Worm (Caenorhabditis elegans): ENCODE data around the gene nhr-158.

nhr-158 gene

DNA sequence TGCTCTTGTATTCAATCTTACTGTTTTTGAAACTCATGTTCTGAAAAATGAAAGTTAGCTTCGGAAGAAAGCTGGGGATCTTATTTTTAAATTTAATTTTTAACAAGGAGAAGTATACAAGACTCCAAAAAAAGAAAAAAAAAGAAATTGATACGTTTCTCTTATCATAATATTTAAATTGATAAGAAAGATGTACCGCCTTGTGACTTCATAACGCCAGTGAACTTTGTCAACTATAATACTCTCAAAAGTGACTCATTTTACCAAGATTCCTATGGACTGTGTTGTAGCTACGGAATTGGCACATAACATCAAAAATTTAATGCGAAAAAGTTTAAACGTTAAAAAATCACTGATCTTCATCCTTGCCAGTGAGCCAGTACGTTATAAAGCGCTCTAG lies 22.2 kb downstream of the nhr-158 start:
- no peak for TF ChIP-seq Y22D7AL.16 (tag; optimal IDR thresholded peaks at IDR 0.05)
- TF ChIP-seq hlh-13 (GFP tag; optimal IDR thresholded peaks at IDR 0.05): no peak
- TF ChIP-seq hlh-8 (tag; optimal IDR thresholded peaks at IDR 0.05): no peak
- TF ChIP-seq mec-3 (tag; optimal IDR thresholded peaks at IDR 0.05; ENCODE audit: borderline replicate concordance): no peak
- TF ChIP-seq ceh-45 (GFP tag; IDR thresholded peaks at IDR 0.05): no peak
- no peak for TF ChIP-seq T23F11.4 (GFP tag; optimal IDR thresholded peaks at IDR 0.05)
- no peak for TF ChIP-seq pax-1 (tag; optimal IDR thresholded peaks at IDR 0.05)

DNA sequence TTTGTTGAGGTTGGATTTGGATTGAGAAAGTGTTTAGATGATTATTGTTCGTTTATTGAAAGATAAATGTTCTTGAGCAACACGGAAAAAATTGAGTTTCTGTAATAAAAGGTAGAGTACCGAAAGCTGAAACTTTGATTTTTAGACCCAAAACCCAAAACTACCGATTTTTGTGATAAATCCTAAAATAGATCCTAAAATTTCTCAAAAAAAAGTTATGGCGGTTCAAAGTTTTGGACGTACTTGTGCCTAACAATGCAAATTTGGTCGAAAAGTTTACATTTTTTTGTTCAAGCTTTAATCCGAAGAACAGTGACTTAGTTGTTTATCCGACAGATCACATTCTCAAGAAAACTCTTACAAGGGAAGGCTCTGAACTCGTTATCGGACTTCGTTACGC lies 26.7 kb downstream of the nhr-158 start, which contains the start of gene nhr-185:
TSS of gene nhr-185 (minus strand) at position 101 of the 400 bp plus-strand sequence.
- no peak for TF ChIP-seq ceh-6 (GFP tag; optimal IDR thresholded peaks at IDR 0.05)
- no peak for TF ChIP-seq rnt-1 (tag; optimal IDR thresholded peaks at IDR 0.05)
- no peak for TF ChIP-seq eyg-1 (tag; optimal IDR thresholded peaks at IDR 0.05)
- no peak for TF ChIP-seq K02D7.2 (tag; optimal IDR thresholded peaks at IDR 0.05)
- no peak for TF ChIP-seq zip-5 (tag; optimal IDR thresholded peaks at IDR 0.05)
- TF ChIP-seq ceh-18 (tag; optimal IDR thresholded peaks at IDR 0.05): no peak
- TF ChIP-seq mec-3 (tag; optimal IDR thresholded peaks at IDR 0.05; ENCODE audit: borderline replicate concordance): no peak
- no peak for TF ChIP-seq ceh-9 (tag; optimal IDR thresholded peaks at IDR 0.05)
- TF ChIP-seq C38D4.7 (GFP tag; optimal IDR thresholded peaks at IDR 0.05): no peak
- no peak for TF ChIP-seq dmd-4 (tag; optimal IDR thresholded peaks at IDR 0.05; ENCODE audit: borderline replicate concordance)
- TF ChIP-seq hlh-13 (GFP tag; optimal IDR thresholded peaks at IDR 0.05): no peak
- TF ChIP-seq pha-4 (tag; optimal IDR thresholded peaks at IDR 0.05): no peak
- TF ChIP-seq ets-4 (tag; optimal IDR thresholded peaks at IDR 0.05): no peak
- TF ChIP-seq ama-1 (optimal IDR thresholded peaks at IDR 0.05): no peak
- TF ChIP-seq nhr-11 (tag; optimal IDR thresholded peaks at IDR 0.05): no peak
- TF ChIP-seq gmeb-2 (tag; optimal IDR thresholded peaks at IDR 0.05): no peak
- no peak for TF ChIP-seq hlh-6 (tag; optimal IDR thresholded peaks at IDR 0.05)
- no peak for TF ChIP-seq sox-4 (tag; optimal IDR thresholded peaks at IDR 0.05)

DNA sequence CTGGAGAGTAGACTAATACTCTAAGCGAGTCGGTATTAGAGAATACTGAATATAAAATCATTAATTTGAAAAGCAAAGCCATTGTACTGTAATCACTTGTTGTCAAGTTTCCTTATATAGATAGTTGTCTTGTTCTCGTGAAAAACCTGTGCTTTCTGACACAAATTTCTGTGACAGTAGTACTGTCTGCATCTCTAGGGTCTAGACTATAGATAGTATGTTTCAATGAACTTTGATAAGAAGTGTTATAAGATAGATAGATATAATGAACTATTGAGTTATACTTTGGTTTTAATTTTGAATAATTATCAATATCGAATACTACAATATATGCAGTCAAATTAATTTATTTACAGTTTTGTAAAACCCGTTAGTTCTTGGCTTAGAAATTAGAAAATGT lies 30.0 kb downstream of the nhr-158 start, which contains the start of gene ugt-32:
TSS of gene ugt-32 (minus strand) at position 82 of the 400 bp plus-strand sequence.
- TF ChIP-seq pat-9 (tag; optimal IDR thresholded peaks at IDR 0.05): no peak
- TF ChIP-seq hlh-15 (tag; optimal IDR thresholded peaks at IDR 0.05): no peak
- TF ChIP-seq dmd-4 (tag; optimal IDR thresholded peaks at IDR 0.05; ENCODE audit: borderline replicate concordance): no peak
- no peak for TF ChIP-seq nhr-232 (tag; optimal IDR thresholded peaks at IDR 0.05)
- TF ChIP-seq ceh-6 (GFP tag; optimal IDR thresholded peaks at IDR 0.05): no peak
- TF ChIP-seq ceh-30 (tag; optimal IDR thresholded peaks at IDR 0.05): no peak
- TF ChIP-seq ceh-14 (tag; optimal IDR thresholded peaks at IDR 0.05): no peak
- TF ChIP-seq madf-2 (tag; optimal IDR thresholded peaks at IDR 0.05): no peak
- no peak for TF ChIP-seq pqm-1 (tag; optimal IDR thresholded peaks at IDR 0.05)

DNA sequence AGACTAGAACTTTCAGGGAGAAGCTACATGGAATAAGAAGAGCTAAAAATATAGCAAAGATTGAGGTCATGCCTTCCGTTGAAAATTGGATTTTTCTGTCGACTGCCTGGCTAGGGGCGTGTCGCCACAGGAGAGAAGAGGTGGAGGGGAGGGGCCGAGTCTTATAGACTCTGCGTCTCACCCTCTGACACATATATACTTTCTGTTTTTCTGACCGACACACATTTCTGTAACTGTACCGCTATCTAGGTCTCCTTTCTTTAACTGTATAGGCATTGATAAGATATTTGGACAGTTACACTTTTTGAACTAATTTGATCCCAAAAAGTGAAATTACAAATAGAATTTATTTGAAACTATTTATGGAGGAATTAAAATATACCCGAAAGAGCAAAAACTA lies 32.5 kb downstream of the nhr-158 start:
- TF ChIP-seq unc-55 (GFP tag; optimal IDR thresholded peaks at IDR 0.05) (no peak), fkh-6 (tag; optimal IDR thresholded peaks at IDR 0.05) (no peak), Y22D7AL.16 (tag; optimal IDR thresholded peaks at IDR 0.05) (no peak), ceh-30 (tag; optimal IDR thresholded peaks at IDR 0.05) (no peak), pha-2 (tag; optimal IDR thresholded peaks at IDR 0.05) (no peak), sox-4 (tag; optimal IDR thresholded peaks at IDR 0.05) (no peak), lin-11 (tag; optimal IDR thresholded peaks at IDR 0.05) (no peak)

DNA sequence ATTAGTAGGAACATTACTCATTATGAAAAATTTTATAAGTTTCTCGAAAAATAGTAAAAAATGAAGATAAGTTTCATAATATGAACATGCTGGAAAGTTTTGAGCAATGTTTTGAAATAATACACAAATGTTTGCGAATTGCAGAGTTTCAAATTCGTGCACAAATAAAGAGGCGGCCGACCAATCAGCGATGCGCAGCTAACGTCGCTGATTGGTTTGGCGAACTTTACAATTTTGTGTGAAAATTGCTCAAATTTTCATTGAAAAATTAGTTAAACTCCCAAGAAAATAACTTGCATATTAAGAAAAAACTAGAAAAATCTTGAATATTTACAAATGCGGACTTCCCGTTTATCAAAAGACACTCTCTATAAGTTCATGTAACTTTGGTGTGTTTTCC lies 41.3 kb downstream of the nhr-158 start:
- TF ChIP-seq nfya-1 (tag; optimal IDR thresholded peaks at IDR 0.05): peak; percentile 78
- no peak for TF ChIP-seq lim-6 (tag; optimal IDR thresholded peaks at IDR 0.05)
